Fruit fly (Drosophila melanogaster): Measurements from ENCODE around the gene CG10654.

DNA sequence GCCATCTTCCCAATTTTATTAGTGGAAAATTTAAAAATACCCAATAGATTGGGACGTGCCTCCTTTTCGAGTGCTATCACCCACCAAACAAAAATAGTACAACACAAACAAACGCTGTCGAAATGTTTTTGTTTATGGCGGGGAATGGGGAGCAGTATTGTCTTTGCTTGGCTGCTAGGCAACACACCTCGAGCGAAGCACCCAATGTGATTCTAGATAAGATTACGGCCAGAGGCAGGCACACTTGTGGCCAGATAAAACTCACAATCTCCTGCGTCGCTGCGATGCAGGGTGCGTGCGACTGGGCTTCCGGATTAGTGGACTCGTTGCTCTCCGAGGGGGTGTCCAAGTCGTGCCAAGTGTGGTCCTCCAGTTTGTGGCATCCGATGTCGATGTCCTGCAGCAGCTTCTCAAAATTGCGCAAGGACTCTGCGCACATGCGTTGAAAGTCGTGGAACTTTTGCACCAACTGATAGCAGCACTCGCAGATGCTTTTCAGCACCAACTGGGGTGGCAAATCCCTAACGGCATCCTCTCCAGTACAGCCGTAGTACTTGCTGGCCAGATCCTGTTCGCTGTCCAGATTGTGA lies 582 bp downstream of the CG10654 start:
- TF ChIP-seq Rel (GFP tag; optimal IDR thresholded peaks at IDR 0.05) (no peak), Rel (tag; optimal IDR thresholded peaks at IDR 0.05) (no peak), fru (GFP tag; optimal IDR thresholded peaks at IDR 0.05) (no peak), pan (optimal IDR thresholded peaks at IDR 0.05) (no peak), Abd-B (GFP tag; optimal IDR thresholded peaks at IDR 0.05) (no peak), OdsH (GFP tag; optimal IDR thresholded peaks at IDR 0.05) (no peak), dsf (GFP tag; optimal IDR thresholded peaks at IDR 0.05; ENCODE audit: borderline replicate concordance) (no peak), CG9705 (GFP tag; optimal IDR thresholded peaks at IDR 0.05) (no peak)

All from whole organism, wandering third instar larva.